Worm (Caenorhabditis elegans): ENCODE results near the gene ugt-50.

The ugt-50 gene

ce11 chrX:12661091-12661526 lies 30.3 kb upstream of the ugt-50 start (continued):
- peak; percentile 73 for TF ChIP-seq zim-3 (tag; optimal IDR thresholded peaks at IDR 0.05)
- peak; percentile 8 for TF ChIP-seq K12H6.12 (tag; optimal IDR thresholded peaks at IDR 0.05)
- TF ChIP-seq Y56A3A.18 (GFP tag; IDR thresholded peaks at IDR 0.05): 0 out of 2 replicates have a peak, but pooled peaks have one; percentile 47
- TF ChIP-seq lsy-27 (tag; optimal IDR thresholded peaks at IDR 0.05; ENCODE audit: borderline replicate concordance, insufficient read depth): no peak
- no peak for TF ChIP-seq egrh-3 (GFP tag; IDR thresholded peaks at IDR 0.05)
- peak; percentile 32 for TF ChIP-seq lin-54 (GFP tag; optimal IDR thresholded peaks at IDR 0.05)
- peak; percentile 27 for TF ChIP-seq ets-4 (GFP tag; optimal IDR thresholded peaks at IDR 0.05)
- peak; percentile 53 for TF ChIP-seq lir-1 (GFP tag; conservative IDR thresholded peaks at IDR 0.05)
- peak; percentile 86 for TF ChIP-seq hrde-1 (tag; optimal IDR thresholded peaks at IDR 0.05; ENCODE audit: borderline replicate concordance)
- TF ChIP-seq lin-35 (GFP tag; optimal IDR thresholded peaks at IDR 0.05): peak in 1 of 3 experiments; percentile 63
- TF ChIP-seq ztf-18 (tag; optimal IDR thresholded peaks at IDR 0.05): peak; percentile 54
- no peak for TF ChIP-seq K11D2.4 (GFP tag; IDR thresholded peaks at IDR 0.05)
- TF ChIP-seq unc-62 (GFP tag; optimal IDR thresholded peaks at IDR 0.05): no peak
- no peak for TF ChIP-seq Y53G8AR.9 (GFP tag; conservative IDR thresholded peaks at IDR 0.05)
- TF ChIP-seq let-607 (tag; optimal IDR thresholded peaks at IDR 0.05): peak; percentile 44
- TF ChIP-seq dox-1 (GFP tag; IDR thresholded peaks at IDR 0.05): peak; percentile 84
- TF ChIP-seq fkh-3 (tag; optimal IDR thresholded peaks at IDR 0.05): peak; percentile 64
- no peak for TF ChIP-seq sea-2 (GFP tag; IDR thresholded peaks at IDR 0.05)
- peak; percentile 76 for TF ChIP-seq somi-1 (GFP tag; optimal IDR thresholded peaks at IDR 0.05)
- peak; percentile 70 for TF ChIP-seq rcor-1 (GFP tag; IDR thresholded peaks at IDR 0.05)
- TF ChIP-seq ZK185.1 (tag; optimal IDR thresholded peaks at IDR 0.05; ENCODE audit: poor library complexity, severe bottlenecking): peak; percentile 84
- TF ChIP-seq tbp1 (GFP tag; optimal IDR thresholded peaks at IDR 0.05): peak; percentile 92
- no peak for TF ChIP-seq F49E8.2 (tag; optimal IDR thresholded peaks at IDR 0.05; ENCODE audit: insufficient read depth)
- peak; percentile 50 for TF ChIP-seq T07F8.4 (tag; optimal IDR thresholded peaks at IDR 0.05)
- no peak for TF ChIP-seq ztf-3 (GFP tag; optimal IDR thresholded peaks at IDR 0.05)
- TF ChIP-seq snpc-1.3 (tag; optimal IDR thresholded peaks at IDR 0.05; ENCODE audit: insufficient read depth): peak; percentile 66
- TF ChIP-seq B0019.2 (GFP tag; conservative IDR thresholded peaks at IDR 0.05): peak; percentile 56; the same call in 1 of the 2 replicates
- TF ChIP-seq egl-44 (GFP tag; IDR thresholded peaks at IDR 0.05): no peak
- peak; percentile 63; the same call in 1 of the 2 replicates for TF ChIP-seq ceh-40 (GFP tag; IDR thresholded peaks at IDR 0.05)
- peak; percentile 69 for TF ChIP-seq gei-17 (GFP tag; optimal IDR thresholded peaks at IDR 0.05)
- peak; percentile 85 for TF ChIP-seq pbrm-1 (GFP tag; IDR thresholded peaks at IDR 0.05)
- TF ChIP-seq pha-4 (tag; optimal IDR thresholded peaks at IDR 0.05): no peak
- TF ChIP-seq hlh-12 (tag; optimal IDR thresholded peaks at IDR 0.05): no peak
- TF ChIP-seq die-1 (tag; optimal IDR thresholded peaks at IDR 0.05): peak; percentile 81
- no peak for TF ChIP-seq aptf-3 (GFP tag; IDR thresholded peaks at IDR 0.05)
- TF ChIP-seq bed-1 (GFP tag; IDR thresholded peaks at IDR 0.05): no peak
- no peak for TF ChIP-seq F39B2.1 (GFP tag; IDR thresholded peaks at IDR 0.05)
- no peak for TF ChIP-seq dpl-1 (GFP tag; optimal IDR thresholded peaks at IDR 0.05)
- no peak for TF ChIP-seq hlh-26 (GFP tag; conservative IDR thresholded peaks at IDR 0.05)

ce11 chrX:12663114-12663513 lies 28.3 kb upstream of the ugt-50 start:
- TF ChIP-seq nfya-2 (GFP tag; IDR thresholded peaks at IDR 0.05): no peak
- TF ChIP-seq lin-54 (GFP tag; optimal IDR thresholded peaks at IDR 0.05): peak; percentile 8
- no peak for TF ChIP-seq mxl-1 (tag; optimal IDR thresholded peaks at IDR 0.05)
- no peak for TF ChIP-seq let-607 (tag; optimal IDR thresholded peaks at IDR 0.05)
- 0 out of 2 replicates have a peak, but pooled peaks have one; percentile 9 for TF ChIP-seq bed-1 (GFP tag; IDR thresholded peaks at IDR 0.05)

All from whole organism, young adult.